Worm (Caenorhabditis elegans) whole organism, young adult: ENCODE measurements around the gene let-418.

Experiments
- F57A8.1 ChIP-seq: fragments of 200-800 bp; sonication (Bioruptor generic); optimal IDR thresholded peaks from 2 replicates; lab custom pipeline; 2018; ENCODE audit warnings: mild to moderate bottlenecking, missing genetic modification characterization, moderate library complexity, missing compliant biosample characterization
- K12H6.12 ChIP-seq: fragments of 200-800 bp; sonication (Bioruptor generic); optimal IDR thresholded peaks from 2 replicates; lab custom pipeline; 2018; ENCODE audit warnings: mild to moderate bottlenecking, missing genetic modification characterization, missing compliant biosample characterization
- ama-1 ChIP-seq, 3 experiments: fragments of 150-350 bp in 1 of 3; sonication (generic microtip) in 2 of 3; optimal IDR thresholded peaks; 2 replicates each; lab custom pipeline; 2014 to 2018; ENCODE audit warnings: missing biosample characterization in 2 of 3, missing genetic modification characterization in 2 of 3, missing genetic modification reagents in 2 of 3
- lin-35 ChIP-seq, 3 experiments: fragments of 150-350 bp in 2 of 3; sonication (generic microtip) in 1 of 3; optimal IDR thresholded peaks; 2 replicates each; lab custom pipeline; 2014 to 2018; ENCODE audit warnings: missing biosample characterization in 3 of 3, missing genetic modification characterization in 3 of 3, missing genetic modification reagents in 3 of 3
- unc-62 ChIP-seq: fragments of 150-350 bp; optimal IDR thresholded peaks from 2 replicates; lab custom pipeline; 2014; ENCODE audit warnings: missing biosample characterization, missing genetic modification reagents, missing genetic modification characterization

DNA sequence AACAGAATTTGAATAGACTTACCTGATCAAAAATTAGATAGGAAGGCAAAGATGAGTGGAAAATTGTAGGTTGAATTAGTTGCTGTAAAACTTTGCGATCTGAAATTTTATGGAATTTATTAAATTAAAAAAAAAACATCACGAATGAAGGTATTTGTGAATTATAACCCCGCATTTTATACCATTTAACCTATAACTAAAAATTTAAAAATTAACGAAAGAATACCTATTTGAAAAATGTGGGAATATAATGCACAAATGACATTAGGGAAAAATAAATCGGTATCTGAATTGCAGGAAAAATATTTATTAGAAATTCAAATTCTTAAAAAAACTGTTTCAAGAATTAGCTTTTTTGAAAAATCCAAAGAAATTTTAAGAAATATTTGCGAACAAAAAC lies 42.6 kb downstream of the let-418 start, which contains the start of gene F26F12.4:
- TF ChIP-seq ama-1 (optimal IDR thresholded peaks at IDR 0.05; lab: Kevin White, UChicago) (no peak), ama-1 (GFP tag; optimal IDR thresholded peaks at IDR 0.05; lab: Kevin White, UChicago) (no peak), K12H6.12 (tag; lab: Kevin White, UChicago) (no peak), F57A8.1 (GFP tag; lab: Kevin White, UChicago) (no peak), lin-35 (GFP tag; optimal IDR thresholded peaks at IDR 0.05; lab: Kevin White, UChicago) (no peak), unc-62 (no peak)
